Worm (Caenorhabditis elegans) whole organism, L2 larva: ENCODE results near the gene lido-17.
A peak's percentile ranks its signal among the peaks of the same experiment; 100 is the strongest.

Source experiments
- aly-2 ChIP-seq: fragments of 150-350 bp; optimal IDR thresholded peaks from 2 replicates; lab custom pipeline; 2014; ENCODE audit warnings: missing biosample characterization, missing genetic modification characterization
- ceh-82 ChIP-seq: fragments of 150-350 bp; optimal IDR thresholded peaks from 2 replicates; lab custom pipeline; 2014; ENCODE audit warnings: missing biosample characterization, missing genetic modification characterization
- crh-2 ChIP-seq: sonication (generic microtip); optimal IDR thresholded peaks from 2 replicates; lab custom pipeline; 2017; ENCODE audit warnings: missing biosample characterization, missing genetic modification characterization
- elt-1 ChIP-seq: fragments of 150-350 bp; optimal IDR thresholded peaks from 2 replicates; lab custom pipeline; 2014; ENCODE audit warnings: missing biosample characterization, missing genetic modification characterization
- fos-1 ChIP-seq: fragments of 150-350 bp; optimal IDR thresholded peaks from 2 replicates; lab custom pipeline; 2014; ENCODE audit warnings: missing biosample characterization, missing genetic modification characterization
- lin-11 ChIP-seq: fragments of 150-350 bp; sonication (generic microtip); optimal IDR thresholded peaks from 2 replicates; lab custom pipeline; 2014; ENCODE audit warnings: missing biosample characterization, missing genetic modification characterization, inconsistent platforms, mixed read lengths
- lsy-2 ChIP-seq, 2 experiments: fragments of 150-350 bp in 1 of 2; sonication (generic microtip) in 1 of 2; optimal IDR thresholded peaks; 2 replicates each; lab custom pipeline; 2014 to 2017; ENCODE audit warnings: missing biosample characterization in 2 of 2, missing genetic modification characterization in 2 of 2
- nhr-11 ChIP-seq: fragments of 150-350 bp; optimal IDR thresholded peaks from 2 replicates; lab custom pipeline; 2014; ENCODE audit warnings: missing biosample characterization, missing genetic modification characterization
- snpc-4 ChIP-seq: fragments of 150-350 bp; optimal IDR thresholded peaks from 2 replicates; lab custom pipeline; 2014; ENCODE audit warnings: missing biosample characterization, missing genetic modification characterization
- unc-62 ChIP-seq: fragments of 150-350 bp; optimal IDR thresholded peaks from 2 replicates; lab custom pipeline; 2014; ENCODE audit warnings: missing biosample characterization, missing genetic modification reagents, missing genetic modification characterization
- ztf-11 ChIP-seq: sonication (generic microtip); optimal IDR thresholded peaks from 2 replicates; lab custom pipeline; 2017; ENCODE audit warnings: missing biosample characterization, missing genetic modification characterization
- ztf-4 ChIP-seq: fragments of 150-350 bp; optimal IDR thresholded peaks from 2 replicates; lab custom pipeline; 2014; ENCODE audit warnings: missing biosample characterization, missing genetic modification characterization

DNA sequence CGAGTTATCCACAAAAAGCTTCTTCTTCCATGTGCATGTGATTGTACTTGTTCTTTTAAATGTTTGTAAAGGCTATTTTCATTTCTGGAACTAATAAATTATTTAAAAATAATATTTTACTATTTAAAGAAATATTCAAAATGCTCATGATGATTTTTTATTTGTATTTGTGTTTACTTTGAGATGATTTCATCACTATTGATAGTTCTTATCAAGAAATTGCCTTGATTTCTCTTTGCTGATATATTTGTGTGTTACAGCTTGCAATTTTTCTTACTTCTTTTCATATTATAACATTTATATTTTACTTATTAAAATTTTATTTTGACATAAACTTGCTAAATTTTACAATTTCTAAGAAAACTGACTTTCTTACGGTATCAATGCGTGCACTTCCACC is 14.4 kb downstream of the lido-17 start:
- TF ChIP-seq elt-1 (tag; lab: Kevin White, UChicago) (no peak), lin-11 (no peak), ztf-4 (tag; lab: Kevin White, UChicago) (no peak), aly-2 (no peak), snpc-4 (tag; lab: Kevin White, UChicago) (no peak), lsy-2 (tag; optimal IDR thresholded peaks at IDR 0.05; lab: Kevin White, UChicago) (no peak), ceh-82 (tag; lab: Kevin White, UChicago) (no peak), crh-2 (tag; lab: Kevin White, UChicago) (no peak), unc-62 (no peak), fos-1 (tag; lab: Kevin White, UChicago) (peak; percentile 68), nhr-11 (tag; lab: Kevin White, UChicago) (no peak), ztf-11 (tag; lab: Kevin White, UChicago) (no peak)
